Fruit fly (Drosophila melanogaster) whole organism, wandering third instar larva: Measurements from ENCODE around the gene WDY.
"Not testable (repeated sequence)": the region's sequence is repeated elsewhere in the genome, so short reads cannot be mapped to it uniquely, and the experiment has no call there.

Experiments
- OdsH ChIP-seq: fragments of 200-800 bp; sonication (Bioruptor generic); optimal IDR thresholded peaks from 2 replicates; lab custom pipeline; 2016; ENCODE audit warnings: missing biosample characterization, mild to moderate bottlenecking, missing genetic modification characterization
- h ChIP-seq: fragments of 200-800 bp; sonication (Bioruptor generic); optimal IDR thresholded peaks from 3 replicates; lab custom pipeline; 2016; ENCODE audit warnings: missing biosample characterization, mild to moderate bottlenecking, missing genetic modification characterization
- tai ChIP-seq: sonication (Bioruptor generic); optimal IDR thresholded peaks from 2 replicates; lab custom pipeline; 2016; ENCODE audit warnings: missing biosample characterization, missing genetic modification characterization

WDY gene

DNA sequence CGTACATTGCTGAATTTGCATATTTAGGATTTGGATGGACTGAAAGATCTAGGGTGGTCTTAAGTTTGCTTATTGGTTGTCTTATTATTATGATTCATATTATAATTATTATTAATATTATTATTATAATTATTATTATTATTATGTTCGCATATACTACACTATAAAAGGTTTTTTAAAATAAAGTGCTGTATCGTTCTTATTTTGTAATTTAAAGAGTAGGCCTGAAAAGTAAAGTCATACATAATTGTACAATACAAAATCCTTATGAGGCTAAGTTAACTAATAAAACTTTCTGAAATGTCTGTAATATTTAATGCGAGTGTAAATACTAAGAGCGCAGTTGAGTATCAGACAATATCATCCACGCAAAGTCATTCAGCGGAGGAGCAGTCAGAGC, at the start of gene WDY:
TSS of gene WDY (plus strand) at position 301 of the 400 bp plus-strand sequence.
- not testable (repeated sequence) for TF ChIP-seq h, OdsH, tai (GFP tag; lab: Kevin White, UChicago)
